Worm (Caenorhabditis elegans) whole organism, L2 larva: Measurements from ENCODE around the gene fbxa-166.
"Not testable (repeated sequence)": the region's sequence is repeated elsewhere in the genome, so short reads cannot be mapped to it uniquely, and the experiment has no call there.

ENCODE experiments used
- lsy-2 ChIP-seq, 2 experiments: fragments of 150-350 bp in 1 of 2; sonication (generic microtip) in 1 of 2; optimal IDR thresholded peaks; 2 replicates each; lab custom pipeline; 2014 to 2017; ENCODE audit warnings: missing biosample characterization in 2 of 2, missing genetic modification characterization in 2 of 2
- nhr-11 ChIP-seq: fragments of 150-350 bp; optimal IDR thresholded peaks from 2 replicates; lab custom pipeline; 2014; ENCODE audit warnings: missing biosample characterization, missing genetic modification characterization

ce11 chrII:1632216-1632615, 13.4 kb upstream of the fbxa-166 start, which contains the start of gene C08E3.13:
- TF ChIP-seq nhr-11 (tag; lab: Kevin White, UChicago); lsy-2 (tag; optimal IDR thresholded peaks at IDR 0.05; lab: Kevin White, UChicago): not testable (repeated sequence)
